Worm (Caenorhabditis elegans): ENCODE results near the gene hxk-3.

DNA sequence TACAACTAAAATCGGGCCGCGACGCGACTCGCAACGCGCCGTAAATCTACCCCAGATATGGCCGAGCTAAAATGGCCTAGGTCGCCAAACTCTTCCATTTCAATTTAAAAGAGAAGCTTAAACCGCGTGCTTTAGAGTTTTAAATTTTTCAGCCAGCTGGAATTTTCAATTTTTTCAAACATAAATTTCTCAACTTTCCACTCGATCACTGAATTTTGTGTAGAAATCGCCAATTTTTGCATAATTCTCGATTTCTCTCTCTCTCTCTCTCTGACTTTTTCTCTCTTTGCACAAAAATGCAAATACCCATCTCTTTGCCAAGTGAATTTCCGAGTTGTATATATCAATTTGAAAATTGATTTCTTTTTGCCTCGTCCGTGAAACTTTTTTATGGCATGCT, 26.0 kb downstream of the hxk-3 start, which contains the start of gene K03H6.1:
- TF ChIP-seq tbx-2 (tag; optimal IDR thresholded peaks at IDR 0.05) (no peak), fax-1 (tag; optimal IDR thresholded peaks at IDR 0.05) (no peak), ama-1 (optimal IDR thresholded peaks at IDR 0.05) (no peak), pat-9 (tag; optimal IDR thresholded peaks at IDR 0.05) (no peak), pha-4 (tag; optimal IDR thresholded peaks at IDR 0.05) (no peak)

Data from whole organism, late embryonic.